Worm (Caenorhabditis elegans) whole organism, L4 larva: ENCODE results near the gene Y17G7B.17.

Experiments
- F49E8.2 ChIP-seq: sonication (generic microtip); optimal IDR thresholded peaks from 2 replicates; lab custom pipeline; 2016; ENCODE audit warnings: missing compliant biosample characterization, mild to moderate bottlenecking, missing genetic modification characterization, borderline replicate concordance
- Y48G9A.11 ChIP-seq: fragments of 200-800 bp; sonication (Bioruptor generic); IDR thresholded peaks from 2 replicates; pipeline ENCODE4 v1.3.6; 2022; ENCODE audit warnings: missing genetic modification reagents, missing genetic modification characterization, missing compliant biosample characterization
- ceh-20 ChIP-seq: fragments of 200-800 bp; sonication (Bioruptor generic); IDR thresholded peaks from 2 replicates; pipeline ENCODE4 v1.3.6; 2022; ENCODE audit warnings: missing genetic modification reagents, missing genetic modification characterization, missing compliant biosample characterization
- ceh-62 ChIP-seq: sonication (generic microtip); optimal IDR thresholded peaks from 2 replicates; lab custom pipeline; 2017; ENCODE audit warnings: missing biosample characterization, missing genetic modification characterization
- cey-2 ChIP-seq: sonication (generic microtip); optimal IDR thresholded peaks from 3 replicates; lab custom pipeline; 2017; ENCODE audit warnings: missing genetic modification characterization, mild to moderate bottlenecking, missing compliant biosample characterization, antibody characterized with exemption, borderline replicate concordance; ENCODE audit not compliant: insufficient read depth
- daf-12 ChIP-seq: fragments of 150-350 bp; optimal IDR thresholded peaks from 2 replicates; lab custom pipeline; 2014; ENCODE audit warnings: missing biosample characterization, missing genetic modification reagents, missing genetic modification characterization
- daf-16 ChIP-seq, 3 experiments: sonication (generic microtip); optimal IDR thresholded peaks; 2 replicates each; lab custom pipeline; 2016 to 2017; ENCODE audit warnings: missing genetic modification characterization in 3 of 3, missing genetic modification reagents in 3 of 3, mild to moderate bottlenecking in 2 of 3, missing compliant biosample characterization in 2 of 3, missing biosample characterization in 1 of 3, moderate library complexity in 1 of 3
- dmd-6 ChIP-seq: fragments of 200-800 bp; sonication (Bioruptor generic); IDR thresholded peaks from 2 replicates; pipeline ENCODE4 v1.3.6; 2022; ENCODE audit warnings: missing genetic modification reagents, missing genetic modification characterization, missing compliant biosample characterization
- dmd-8 ChIP-seq: fragments of 200-800 bp; sonication (Bioruptor generic); IDR thresholded peaks from 2 replicates; pipeline ENCODE4 v1.3.6; 2022; ENCODE audit warnings: missing genetic modification characterization, missing compliant biosample characterization
- duxl-1 ChIP-seq: sonication (generic microtip); optimal IDR thresholded peaks from 2 replicates; lab custom pipeline; 2016; ENCODE audit warnings: mild to moderate bottlenecking, missing genetic modification characterization, moderate library complexity, missing compliant biosample characterization; ENCODE audit not compliant: poor library complexity
- dve-1 ChIP-seq: sonication (generic microtip); optimal IDR thresholded peaks from 2 replicates; lab custom pipeline; 2017; ENCODE audit warnings: antibody characterized with exemption, mild to moderate bottlenecking, missing genetic modification characterization, missing compliant biosample characterization; ENCODE audit not compliant: insufficient read depth
- egl-43 ChIP-seq: fragments of 200-800 bp; sonication (Bioruptor generic); IDR thresholded peaks from 2 replicates; pipeline ENCODE4 v1.3.6; 2022; ENCODE audit warnings: missing genetic modification reagents, missing genetic modification characterization, missing compliant biosample characterization
- hif-1 ChIP-seq, 2 experiments: sonication (generic microtip); optimal IDR thresholded peaks; 2 replicates each; lab custom pipeline; 2016 to 2017; ENCODE audit warnings: missing compliant biosample characterization in 2 of 2, missing genetic modification characterization in 2 of 2, missing genetic modification reagents in 2 of 2, missing genotype in 2 of 2, mild to moderate bottlenecking in 1 of 2
- hlh-11 ChIP-seq: fragments of 200-800 bp; sonication (Bioruptor generic); optimal IDR thresholded peaks from 2 replicates; lab custom pipeline; 2018; ENCODE audit warnings: mild to moderate bottlenecking, missing genetic modification characterization, missing compliant biosample characterization
- hlh-30 ChIP-seq: sonication (generic microtip); optimal IDR thresholded peaks from 2 replicates; lab custom pipeline; 2017; ENCODE audit warnings: antibody characterized with exemption, mild to moderate bottlenecking, missing genetic modification characterization, missing compliant biosample characterization; ENCODE audit not compliant: insufficient read depth
- lim-7 ChIP-seq: fragments of 200-800 bp; sonication (Bioruptor generic); IDR thresholded peaks from 2 replicates; pipeline ENCODE4 v1.3.6; 2022; ENCODE audit warnings: missing genetic modification characterization, missing compliant biosample characterization
- lsy-2 ChIP-seq, 2 experiments: fragments of 150-350 bp in 1 of 2; sonication (generic microtip) in 1 of 2; optimal IDR thresholded peaks; 2 replicates each; lab custom pipeline; 2014 to 2017; ENCODE audit warnings: missing biosample characterization in 2 of 2, missing genetic modification characterization in 2 of 2
- mdl-1 ChIP-seq, 2 experiments: fragments of 150-350 bp in 1 of 2; sonication (generic microtip) in 1 of 2; optimal IDR thresholded peaks; 2 replicates each; lab custom pipeline; 2014 to 2017; ENCODE audit warnings: missing biosample characterization in 2 of 2, missing genetic modification characterization in 2 of 2
- nhr-237 ChIP-seq: sonication (generic microtip); optimal IDR thresholded peaks from 2 replicates; lab custom pipeline; 2017; ENCODE audit warnings: missing biosample characterization, missing genetic modification characterization
- nhr-25 ChIP-seq: sonication (generic microtip); optimal IDR thresholded peaks from 2 replicates; lab custom pipeline; 2017; ENCODE audit warnings: missing genetic modification characterization, mild to moderate bottlenecking, missing compliant biosample characterization, antibody characterized with exemption, moderate library complexity, borderline replicate concordance; ENCODE audit not compliant: insufficient read depth
- nhr-28 ChIP-seq: fragments of 150-350 bp; optimal IDR thresholded peaks from 2 replicates; lab custom pipeline; 2014; ENCODE audit warnings: missing biosample characterization, missing genetic modification characterization
- nhr-42 ChIP-seq: fragments of 200-800 bp; sonication (Bioruptor generic); IDR thresholded peaks from 2 replicates; pipeline ENCODE4 v1.3.6; 2022; ENCODE audit warnings: missing genetic modification characterization, missing compliant biosample characterization
- nhr-6 ChIP-seq: fragments of 150-350 bp; optimal IDR thresholded peaks from 2 replicates; lab custom pipeline; 2014; ENCODE audit warnings: missing biosample characterization, missing genetic modification characterization
- nhr-77 ChIP-seq: fragments of 150-350 bp; optimal IDR thresholded peaks from 2 replicates; lab custom pipeline; 2014; ENCODE audit warnings: missing biosample characterization, missing genetic modification characterization
- rbr-2 ChIP-seq: sonication (generic microtip); optimal IDR thresholded peaks from 2 replicates; lab custom pipeline; 2016; ENCODE audit warnings: missing genotype, missing genetic modification characterization, missing compliant biosample characterization
- set-16 ChIP-seq: fragments of 200-800 bp; sonication (Bioruptor generic); IDR thresholded peaks from 2 replicates; pipeline ENCODE4 v1.3.6; 2022; ENCODE audit warnings: missing genetic modification reagents, missing genetic modification characterization, missing compliant biosample characterization
- skn-1 ChIP-seq: fragments of 150-350 bp; optimal IDR thresholded peaks from 2 replicates; lab custom pipeline; 2014; ENCODE audit warnings: missing biosample characterization, missing genetic modification characterization
- snpc-4 ChIP-seq: fragments of 150-350 bp; optimal IDR thresholded peaks from 2 replicates; lab custom pipeline; 2014; ENCODE audit warnings: missing biosample characterization, missing genetic modification characterization
- tag-97 ChIP-seq: fragments of 200-800 bp; sonication (Bioruptor generic); IDR thresholded peaks from 2 replicates; pipeline ENCODE4 v1.3.6; 2022; ENCODE audit warnings: missing genetic modification characterization, missing compliant biosample characterization
- unc-130 ChIP-seq: sonication (generic microtip); optimal IDR thresholded peaks from 2 replicates; lab custom pipeline; 2016; ENCODE audit warnings: missing genetic modification reagents, missing genetic modification characterization, missing compliant biosample characterization
- ztf-7 ChIP-seq: fragments of 150-350 bp; optimal IDR thresholded peaks from 2 replicates; lab custom pipeline; 2014; ENCODE audit warnings: missing biosample characterization, missing genetic modification characterization

Y17G7B.17 gene

DNA sequence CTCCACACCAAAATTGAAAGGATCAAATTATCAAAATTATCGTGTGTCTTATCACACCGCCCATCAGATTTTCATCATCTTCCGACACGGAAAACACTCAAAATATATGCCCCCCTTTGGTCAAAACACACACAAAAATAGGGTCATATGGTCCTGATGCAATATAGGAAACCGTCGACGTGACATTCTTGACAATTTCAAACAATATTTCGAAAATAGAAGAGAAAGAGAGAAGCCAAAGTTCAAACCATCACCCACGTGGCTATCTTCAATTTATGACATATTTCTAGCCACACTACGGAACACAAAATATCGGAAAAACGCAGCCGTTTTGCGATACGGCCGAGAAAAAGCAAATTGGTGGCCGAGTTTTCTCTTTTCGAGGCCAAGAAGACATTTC lies 49.2 kb downstream of the Y17G7B.17 start:
- TF ChIP-seq ztf-7 (tag; lab: Kevin White, UChicago) (peak; percentile 53), dmd-6 (GFP tag; lab: Robert Waterston, UW) (peak; percentile 43), daf-12 (no peak), hlh-11 (tag; lab: Kevin White, UChicago) (peak; percentile 57), Y48G9A.11 (GFP tag; lab: Robert Waterston, UW) (no peak), tag-97 (GFP tag; lab: Robert Waterston, UW) (no peak), nhr-42 (GFP tag; lab: Robert Waterston, UW) (no peak), dmd-8 (GFP tag; lab: Robert Waterston, UW) (no peak), nhr-28 (tag; lab: Kevin White, UChicago) (peak; percentile 97), dve-1 (tag; lab: Kevin White, UChicago) (peak; percentile 32), F49E8.2 (tag; lab: Kevin White, UChicago) (no peak), lim-7 (no peak), hlh-30 (tag; lab: Kevin White, UChicago) (peak; percentile 87), skn-1 (tag; lab: Kevin White, UChicago) (no peak), unc-130 (GFP tag; lab: Kevin White, UChicago) (no peak), hif-1 (tag; optimal IDR thresholded peaks at IDR 0.05; lab: Kevin White, UChicago) (peak in 1 of 2 experiments; percentile 90), ceh-20 (GFP tag; lab: Robert Waterston, UW) (no peak), daf-16 (GFP tag; optimal IDR thresholded peaks at IDR 0.05; lab: Kevin White, UChicago) (no peak), daf-16 (tag; optimal IDR thresholded peaks at IDR 0.05; lab: Kevin White, UChicago) (peak; percentile 26), lsy-2 (tag; optimal IDR thresholded peaks at IDR 0.05; lab: Kevin White, UChicago) (peak in 1 of 2 experiments; percentile 53), nhr-25 (peak; percentile 27), nhr-6 (tag; lab: Kevin White, UChicago) (peak; percentile 26), mdl-1 (tag; optimal IDR thresholded peaks at IDR 0.05; lab: Kevin White, UChicago) (peak in 1 of 2 experiments; percentile 84)

DNA sequence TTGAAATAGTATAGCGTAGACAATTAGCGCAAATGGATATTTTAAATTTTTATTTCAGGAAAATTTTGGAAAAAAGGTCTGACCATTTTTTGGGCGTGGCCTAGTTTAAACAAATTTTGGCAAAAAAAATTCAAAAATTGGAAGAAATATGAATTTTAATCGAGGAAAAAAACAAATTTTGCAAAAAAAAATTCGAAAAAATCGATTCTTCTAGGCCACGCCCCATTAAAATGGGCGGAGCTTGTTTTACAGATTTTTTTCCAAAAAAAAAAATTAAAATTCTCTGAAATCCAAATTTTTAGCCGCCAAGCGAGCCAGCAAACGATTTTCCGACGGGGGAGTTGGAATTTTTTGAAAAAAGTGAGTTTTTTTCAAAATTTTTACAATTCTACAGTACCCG lies 50.5 kb downstream of the Y17G7B.17 start, which contains the start of gene nadk-2:
nadk-2 (plus strand) TSS at position 301 of the 400 bp plus-strand sequence.
- TF ChIP-seq egl-43 (GFP tag; lab: Robert Waterston, UW) (no peak), snpc-4 (no peak), duxl-1 (tag; lab: Kevin White, UChicago) (no peak), rbr-2 (tag; lab: Kevin White, UChicago) (no peak), nhr-28 (tag; lab: Kevin White, UChicago) (no peak), ceh-62 (tag; lab: Kevin White, UChicago) (no peak), hlh-11 (tag; lab: Kevin White, UChicago) (no peak), nhr-237 (no peak), cey-2 (tag; lab: Kevin White, UChicago) (no peak), nhr-77 (tag; lab: Kevin White, UChicago) (no peak), set-16 (no peak)
